In the genomic region with DNA sequence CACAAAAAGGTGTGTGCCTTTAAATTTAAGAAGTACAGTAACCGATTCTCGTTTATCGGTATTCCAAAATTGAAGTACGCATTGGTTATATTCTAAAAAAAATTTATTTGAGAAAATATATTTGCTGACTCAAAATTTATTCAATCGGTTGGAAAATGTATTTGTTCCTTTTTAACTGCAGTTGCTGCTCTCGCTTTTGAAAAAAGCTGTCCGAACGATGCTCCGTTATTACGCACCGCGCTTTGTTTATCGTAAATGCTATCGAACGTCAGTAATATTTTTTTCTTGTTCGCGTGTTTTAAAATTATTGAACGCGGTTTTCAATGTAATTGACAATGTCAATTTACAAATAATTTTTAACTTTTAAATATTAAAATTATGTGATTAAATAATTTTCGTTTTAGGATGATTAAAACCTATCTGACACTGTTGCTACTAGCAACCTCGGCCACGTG, we compare ENCODE assay signal across 5 worm cellular contexts.
TF ChIP-seq lines count a peak whose summit lies in the region.

Gene sel-1 (plus strand): TSS at position 405 of the 455 bp plus-strand sequence.

TF ChIP-seq in whole organism, L1 larva, 84 proteins besides CTCF, POLR2A, EP300 and RAD21 (continues in another document):
- TF ChIP-seq nhr-85 (tag; lab: Kevin White, UChicago) (no peak), lir-3 (tag; optimal IDR thresholded peaks at IDR 0.05; lab: Kevin White, UChicago; ENCODE audit: poor library complexity) (no peak), fkh-8 (tag; optimal IDR thresholded peaks at IDR 0.05; lab: Kevin White, UChicago) (no peak), tbx-2 (tag; optimal IDR thresholded peaks at IDR 0.05; lab: Kevin White, UChicago) (no peak), F16B12.6 (tag; optimal IDR thresholded peaks at IDR 0.05; lab: Kevin White, UChicago) (peak; percentile 1), pax-3 (tag; optimal IDR thresholded peaks at IDR 0.05; lab: Kevin White, UChicago) (no peak), sptf-1 (tag; optimal IDR thresholded peaks at IDR 0.05; lab: Kevin White, UChicago) (no peak), lsy-2 (tag; optimal IDR thresholded peaks at IDR 0.05; lab: Kevin White, UChicago) (peak; percentile 33 to 47), rnt-1 (tag; optimal IDR thresholded peaks at IDR 0.05; lab: Kevin White, UChicago) (peak; percentile 14), efl-3 (GFP tag; optimal IDR thresholded peaks at IDR 0.05; lab: Kevin White, UChicago) (no peak), fkh-4 (tag; optimal IDR thresholded peaks at IDR 0.05; lab: Kevin White, UChicago; ENCODE audit: borderline replicate concordance) (no peak), ceh-8 (GFP tag; optimal IDR thresholded peaks at IDR 0.05; lab: Kevin White, UChicago) (no peak), nhr-237 (tag; optimal IDR thresholded peaks at IDR 0.05; lab: Kevin White, UChicago) (no peak), blmp-1 (tag; optimal IDR thresholded peaks at IDR 0.05; lab: Kevin White, UChicago) (peak; percentile 30), nhr-90 (tag; optimal IDR thresholded peaks at IDR 0.05; lab: Kevin White, UChicago; ENCODE audit: poor library complexity) (peak; percentile 29), ama-1 (optimal IDR thresholded peaks at IDR 0.05; lab: Kevin White, UChicago) (no peak), nhr-47 (tag; optimal IDR thresholded peaks at IDR 0.05; lab: Kevin White, UChicago) (peak; percentile 2)

TF ChIP-seq in whole organism, L2 larva, 48 proteins besides CTCF, POLR2A, EP300 and RAD21:
- TF ChIP-seq nhr-21 (tag; optimal IDR thresholded peaks at IDR 0.05; lab: Kevin White, UChicago) (no peak), unc-55 (GFP tag; optimal IDR thresholded peaks at IDR 0.05; lab: Kevin White, UChicago) (peak; percentile 31), C34F6.9 (tag; optimal IDR thresholded peaks at IDR 0.05; lab: Kevin White, UChicago) (peak; percentile 48), R02D3.7 (tag; optimal IDR thresholded peaks at IDR 0.05; lab: Kevin White, UChicago) (no peak), lsy-2 (tag; optimal IDR thresholded peaks at IDR 0.05; lab: Kevin White, UChicago) (peak; percentile 1 to 19)

TF ChIP-seq in whole organism, L3 larva, 47 proteins besides CTCF, POLR2A, EP300 and RAD21:
- TF ChIP-seq lin-15B (tag; optimal IDR thresholded peaks at IDR 0.05; lab: Kevin White, UChicago), result peak; percentile 4
- no peak for TF ChIP-seq elt-1 (tag; optimal IDR thresholded peaks at IDR 0.05; lab: Kevin White, UChicago)
- no peak for TF ChIP-seq nhr-28 (tag; optimal IDR thresholded peaks at IDR 0.05; lab: Kevin White, UChicago)
- TF ChIP-seq hmg-11 (tag; optimal IDR thresholded peaks at IDR 0.05; lab: Kevin White, UChicago), result peak; percentile 1
- peak; percentile 59 for TF ChIP-seq R02D3.7 (tag; optimal IDR thresholded peaks at IDR 0.05; lab: Kevin White, UChicago)

TF ChIP-seq in whole organism, L4 larva, 104 proteins besides CTCF, POLR2A, EP300 and RAD21:
- TF ChIP-seq Y48G9A.11 (GFP tag; IDR thresholded peaks at IDR 0.05; lab: Robert Waterston, UW), result peak; percentile 94
- peak; percentile 8 for TF ChIP-seq dpl-1 (GFP tag; optimal IDR thresholded peaks at IDR 0.05; lab: Kevin White, UChicago)
- peak; percentile 15 for TF ChIP-seq aha-1 (tag; lab: Kevin White, UChicago)
- TF ChIP-seq nhr-11 (tag; optimal IDR thresholded peaks at IDR 0.05; lab: Kevin White, UChicago), result no peak
- TF ChIP-seq lsy-2 (tag; optimal IDR thresholded peaks at IDR 0.05; lab: Kevin White, UChicago), result peak in 1 of 2 experiments; percentile 21
- peak; percentile 48 for TF ChIP-seq mes-2 (tag; optimal IDR thresholded peaks at IDR 0.05; lab: Kevin White, UChicago; ENCODE audit: poor library complexity, severe bottlenecking)
- TF ChIP-seq nhr-6 (tag; optimal IDR thresholded peaks at IDR 0.05; lab: Kevin White, UChicago), result peak; percentile 30
- no peak for TF ChIP-seq snpc-1.2 (GFP tag; IDR thresholded peaks at IDR 0.05; lab: Robert Waterston, UW)
- peak; percentile 95 for TF ChIP-seq T20F7.1 (GFP tag; optimal IDR thresholded peaks at IDR 0.05; lab: Kevin White, UChicago)
- TF ChIP-seq nhr-48 (tag; optimal IDR thresholded peaks at IDR 0.05; lab: Kevin White, UChicago), result no peak
- peak; percentile 26 for TF ChIP-seq R02D3.7 (tag; optimal IDR thresholded peaks at IDR 0.05; lab: Kevin White, UChicago)
- TF ChIP-seq nhr-42 (GFP tag; IDR thresholded peaks at IDR 0.05; lab: Robert Waterston, UW), result no peak

TF ChIP-seq in whole organism, young adult, 124 proteins besides CTCF, POLR2A, EP300 and RAD21:
- no peak for TF ChIP-seq hrde-1 (tag; optimal IDR thresholded peaks at IDR 0.05; lab: Kevin White, UChicago; ENCODE audit: borderline replicate concordance)
- TF ChIP-seq ztf-18 (tag; optimal IDR thresholded peaks at IDR 0.05; lab: Kevin White, UChicago), result no peak
- no peak for TF ChIP-seq ztf-6 (GFP tag; IDR thresholded peaks at IDR 0.05; lab: Robert Waterston, UW)
- TF ChIP-seq zfh-2 (GFP tag; conservative IDR thresholded peaks at IDR 0.05; lab: Robert Waterston, UW), result no peak
- no peak for TF ChIP-seq pbrm-1 (GFP tag; IDR thresholded peaks at IDR 0.05; lab: Robert Waterston, UW)
- TF ChIP-seq B0261.1 (tag; optimal IDR thresholded peaks at IDR 0.05; lab: Kevin White, UChicago), result no peak
- no peak for TF ChIP-seq ztf-26 (tag; optimal IDR thresholded peaks at IDR 0.05; lab: Kevin White, UChicago)
- TF ChIP-seq pha-4 (tag; optimal IDR thresholded peaks at IDR 0.05; lab: Kevin White, UChicago), result no peak
- TF ChIP-seq attf-3 (GFP tag; conservative IDR thresholded peaks at IDR 0.05; lab: Robert Waterston, UW), result peak; percentile 96
- TF ChIP-seq Y67H2A.10 (GFP tag; conservative IDR thresholded peaks at IDR 0.05; lab: Robert Waterston, UW), result no peak
- peak; percentile 63 for TF ChIP-seq lsl-1 (GFP tag; optimal IDR thresholded peaks at IDR 0.05; lab: Kevin White, UChicago)
- 0 out of 2 replicates have a peak, but pooled peaks have one; percentile 13 for TF ChIP-seq madf-6 (GFP tag; IDR thresholded peaks at IDR 0.05; lab: Robert Waterston, UW)
- TF ChIP-seq xnd-1 (tag; optimal IDR thresholded peaks at IDR 0.05; lab: Kevin White, UChicago), result peak; percentile 10
TF ChIP-seq in whole organism, young adult: peak in this region for 4.
